Worm (Caenorhabditis elegans) whole organism, L4/young adult: Measurements from ENCODE around the gene col-141.

Experiments used
- W03F9.2 ChIP-seq: fragments of 150-350 bp; optimal IDR thresholded peaks from 2 replicates; lab custom pipeline; 2014; ENCODE audit warnings: missing biosample characterization, missing genetic modification characterization
- dao-5 ChIP-seq: sonication (generic microtip); optimal IDR thresholded peaks from 2 replicates; lab custom pipeline; 2016; ENCODE audit warnings: missing genotype, missing genetic modification characterization, moderate library complexity, missing compliant biosample characterization

ce11 chrV:6803992-6804391 lies 25.5 kb upstream of the col-141 start, which contains the start of gene dmsr-11:
- TF ChIP-seq dao-5 (tag; lab: Kevin White, UChicago): no peak
- no peak for TF ChIP-seq W03F9.2 (tag; lab: Kevin White, UChicago)
